Fruit fly (Drosophila melanogaster) whole organism, embryonic: ENCODE measurements around the gene Tsc1.

Experiments
- Antp ChIP-seq: fragments of 200-800 bp; sonication (Bioruptor generic); optimal IDR thresholded peaks from 3 replicates; lab custom pipeline; 2016; ENCODE audit warnings: missing biosample characterization, missing genetic modification characterization
- Blimp-1 ChIP-seq: fragments of 200-800 bp; sonication (Bioruptor generic); optimal IDR thresholded peaks from 3 replicates; lab custom pipeline; 2018; ENCODE audit warnings: missing biosample characterization, missing genetic modification characterization, mild to moderate bottlenecking, moderate library complexity, missing genetic modification reagents
- CG1024 ChIP-seq: fragments of 200-800 bp; sonication (Bioruptor generic); IDR thresholded peaks from 2 replicates; pipeline ENCODE4 v1.3.6; 2022; ENCODE audit warnings: missing biosample characterization, missing genetic modification characterization
- CG10543 ChIP-seq: fragments of 200-800 bp; sonication (Bioruptor generic); optimal IDR thresholded peaks from 3 replicates; lab custom pipeline; 2017; ENCODE audit warnings: missing biosample characterization, mild to moderate bottlenecking, missing genetic modification characterization, moderate library complexity
- CG10565 ChIP-seq: fragments of 200-800 bp; sonication (Bioruptor generic); optimal IDR thresholded peaks from 3 replicates; lab custom pipeline; 2016; ENCODE audit warnings: missing biosample characterization, mild to moderate bottlenecking, missing genetic modification characterization
- CG11695 ChIP-seq: fragments of 200-800 bp; sonication (Bioruptor generic); IDR thresholded peaks from 3 replicates; pipeline ENCODE4 v1.3.6; 2022; ENCODE audit warnings: missing biosample characterization, missing genetic modification characterization
- CG12155 ChIP-seq: fragments of 200-800 bp; sonication (Bioruptor generic); optimal IDR thresholded peaks from 3 replicates; lab custom pipeline; 2016; ENCODE audit warnings: missing biosample characterization, missing genetic modification characterization
- CG12299 ChIP-seq: fragments of 200-800 bp; sonication (Bioruptor generic); optimal IDR thresholded peaks from 2 replicates; lab custom pipeline; 2018; ENCODE audit warnings: missing biosample characterization, mild to moderate bottlenecking, missing genetic modification characterization
- CG14710 ChIP-seq: fragments of 200-800 bp; sonication (Bioruptor generic); optimal IDR thresholded peaks from 3 replicates; lab custom pipeline; 2019; ENCODE audit warnings: missing biosample characterization, mild to moderate bottlenecking, missing genetic modification characterization, moderate library complexity
- CG34224 ChIP-seq: fragments of 200-800 bp; sonication (Bioruptor generic); IDR thresholded peaks from 3 replicates; pipeline ENCODE4 v1.3.6; 2022; ENCODE audit warnings: missing biosample characterization, missing genetic modification characterization; ENCODE audit not compliant: partially characterized antibody
- CG3995 ChIP-seq: fragments of 200-800 bp; sonication (Bioruptor generic); optimal IDR thresholded peaks from 3 replicates; lab custom pipeline; 2016; ENCODE audit warnings: missing biosample characterization, missing genetic modification characterization
- CG42726 ChIP-seq: fragments of 200-800 bp; sonication (Bioruptor generic); IDR thresholded peaks from 2 replicates; pipeline ENCODE4 v1.3.6; 2022; ENCODE audit warnings: missing biosample characterization, missing genetic modification characterization; ENCODE audit not compliant: partially characterized antibody
- CG4424 ChIP-seq: fragments of 200-800 bp; sonication (Bioruptor generic); optimal IDR thresholded peaks from 3 replicates; lab custom pipeline; 2016; ENCODE audit warnings: missing biosample characterization, missing genetic modification characterization
- CG4617 ChIP-seq: fragments of 200-800 bp; sonication (Bioruptor generic); optimal IDR thresholded peaks from 3 replicates; lab custom pipeline; 2016; ENCODE audit warnings: missing biosample characterization, missing genetic modification characterization, borderline replicate concordance
- CG6813 ChIP-seq: fragments of 200-800 bp; sonication (Bioruptor generic); optimal IDR thresholded peaks from 2 replicates; lab custom pipeline; 2017; ENCODE audit warnings: missing biosample characterization, missing genetic modification characterization, mild to moderate bottlenecking, moderate library complexity, missing genetic modification reagents
- CG7372 ChIP-seq: fragments of 200-800 bp; sonication (Bioruptor generic); IDR thresholded peaks from 2 replicates; pipeline ENCODE4 v1.3.6; 2022; ENCODE audit warnings: missing biosample characterization, missing genetic modification characterization
- CG9727 ChIP-seq: fragments of 200-800 bp; sonication (Bioruptor generic); optimal IDR thresholded peaks from 3 replicates; lab custom pipeline; 2017; ENCODE audit warnings: missing biosample characterization, mild to moderate bottlenecking, missing genetic modification characterization
- Chrac-16 ChIP-seq: fragments of 200-800 bp; sonication (Bioruptor generic); optimal IDR thresholded peaks from 3 replicates; lab custom pipeline; 2016; ENCODE audit warnings: missing biosample characterization, missing genetic modification characterization
- CoRest ChIP-seq: fragments of 200-800 bp; sonication (Bioruptor generic); optimal IDR thresholded peaks from 3 replicates; lab custom pipeline; 2018; ENCODE audit warnings: missing biosample characterization, mild to moderate bottlenecking, missing genetic modification characterization, moderate library complexity
- Elba2 ChIP-seq: fragments of 200-800 bp; sonication (Bioruptor generic); optimal IDR thresholded peaks from 3 replicates; lab custom pipeline; 2016; ENCODE audit warnings: missing biosample characterization, missing genetic modification characterization
- Ets65A ChIP-seq: fragments of 200-800 bp; sonication (Bioruptor generic); peaks from one replicate; lab custom pipeline; 2016; ENCODE audit warnings: missing biosample characterization, missing genetic modification characterization
- HHEX ChIP-seq: fragments of 200-800 bp; sonication (Bioruptor generic); optimal IDR thresholded peaks from 3 replicates; lab custom pipeline; 2017; ENCODE audit warnings: missing biosample characterization, mild to moderate bottlenecking, missing genetic modification characterization, missing genetic modification reagents
- Hr51 ChIP-seq, 2 experiments: fragments of 200-800 bp; sonication (Bioruptor generic); optimal IDR thresholded peaks; 2 replicates in 1 of 2; 3 replicates in 1 of 2; lab custom pipeline; 2016 to 2018; ENCODE audit warnings: missing biosample characterization in 2 of 2, missing genetic modification characterization in 2 of 2, mild to moderate bottlenecking in 1 of 2, moderate library complexity in 1 of 2
- Hsf ChIP-seq: fragments of 200-800 bp; sonication (Bioruptor generic); optimal IDR thresholded peaks from 3 replicates; lab custom pipeline; 2016; ENCODE audit warnings: missing biosample characterization, missing genetic modification characterization
- Jarid2 ChIP-seq: fragments of 200-800 bp; sonication (Bioruptor generic); optimal IDR thresholded peaks from 3 replicates; lab custom pipeline; 2017; ENCODE audit warnings: mild to moderate bottlenecking, missing biosample characterization, missing genetic modification reagents, missing genetic modification characterization
- Mrtf ChIP-seq: fragments of 200-800 bp; sonication (Bioruptor generic); IDR thresholded peaks from 3 replicates; pipeline ENCODE4 v1.3.6; 2022; ENCODE audit warnings: missing biosample characterization, missing genetic modification characterization
- Side ChIP-seq: fragments of 200-800 bp; sonication (Bioruptor generic); optimal IDR thresholded peaks from 2 replicates; lab custom pipeline; 2016; ENCODE audit warnings: missing biosample characterization, missing genetic modification characterization
- az2 ChIP-seq: fragments of 200-800 bp; sonication (Bioruptor generic); optimal IDR thresholded peaks from 3 replicates; lab custom pipeline; 2016; ENCODE audit warnings: missing biosample characterization, missing genetic modification characterization
- danr ChIP-seq: fragments of 200-800 bp; sonication (Bioruptor generic); IDR thresholded peaks from 2 replicates; pipeline ENCODE4 v1.3.6; 2022; ENCODE audit warnings: missing biosample characterization, missing genetic modification characterization
- dysf ChIP-seq: fragments of 200-800 bp; sonication (Bioruptor generic); IDR thresholded peaks from 3 replicates; pipeline ENCODE4 v1.3.6; 2022; ENCODE audit warnings: missing biosample characterization, missing genetic modification characterization
- exex ChIP-seq: fragments of 200-800 bp; sonication (Bioruptor generic); optimal IDR thresholded peaks from 4 replicates; lab custom pipeline; 2018; ENCODE audit warnings: missing biosample characterization, mild to moderate bottlenecking, missing genetic modification characterization, moderate library complexity
- ftz-f1 ChIP-seq: fragments of 200-800 bp; sonication (Bioruptor generic); optimal IDR thresholded peaks from 2 replicates; lab custom pipeline; 2016; ENCODE audit warnings: missing biosample characterization, missing genetic modification characterization
- hb ChIP-seq: fragments of 200-800 bp; sonication (Bioruptor generic); IDR thresholded peaks from 3 replicates; pipeline ENCODE4 v1.3.6; 2022; ENCODE audit warnings: missing biosample characterization, missing genetic modification characterization; ENCODE audit not compliant: partially characterized antibody
- her ChIP-seq: fragments of 200-800 bp; sonication (Bioruptor generic); optimal IDR thresholded peaks from 2 replicates; lab custom pipeline; 2016; ENCODE audit warnings: missing biosample characterization, missing genetic modification characterization
- hkb ChIP-seq, 2 experiments: fragments of 200-800 bp in 1 of 2; fragments of >200 bp in 1 of 2; sonication (Bioruptor generic) in 1 of 2; IDR thresholded peaks in 1 of 2; optimal IDR thresholded peaks in 1 of 2; 2 replicates each; pipeline versions ENCODE4 v1.3.6 to Lab custom; 2017 to 2022; ENCODE audit warnings: missing biosample characterization in 1 of 2, missing genetic modification characterization in 1 of 2
- lola ChIP-seq, 3 experiments: fragments of >200 bp in 2 of 3; fragments of 200-800 bp in 1 of 3; sonication (Bioruptor generic) in 1 of 3; optimal IDR thresholded peaks; 2 replicates each; lab custom pipeline; 2017 to 2019; ENCODE audit warnings: missing biosample characterization in 3 of 3, missing genetic modification characterization in 3 of 3, mild to moderate bottlenecking in 1 of 3, moderate library complexity in 1 of 3
- mam ChIP-seq: fragments of 200-800 bp; sonication (Bioruptor generic); optimal IDR thresholded peaks from 3 replicates; lab custom pipeline; 2016; ENCODE audit warnings: missing biosample characterization, missing genetic modification characterization
- nmo ChIP-seq: fragments of 200-800 bp; sonication (Bioruptor generic); optimal IDR thresholded peaks from 2 replicates; lab custom pipeline; 2018; ENCODE audit warnings: missing biosample characterization, mild to moderate bottlenecking, missing genetic modification characterization, moderate library complexity
- nom ChIP-seq: fragments of 200-800 bp; sonication (Bioruptor generic); optimal IDR thresholded peaks from 2 replicates; lab custom pipeline; 2017; ENCODE audit warnings: missing biosample characterization, missing genetic modification characterization, mild to moderate bottlenecking, moderate library complexity, missing genetic modification reagents
- pnt ChIP-seq: fragments of 200-800 bp; sonication (Bioruptor generic); optimal IDR thresholded peaks from 3 replicates; lab custom pipeline; 2016; ENCODE audit warnings: missing biosample characterization, missing genetic modification characterization
- prd ChIP-seq, 3 experiments: fragments of >200 bp in 2 of 3; fragments of 200-800 bp in 1 of 3; sonication (Bioruptor generic) in 1 of 3; optimal IDR thresholded peaks in 2 of 3; IDR thresholded peaks in 1 of 3; 2 replicates in 2 of 3; 3 replicates in 1 of 3; pipeline versions ENCODE4 v1.3.6 to Lab custom; 2017 to 2022; ENCODE audit warnings: missing biosample characterization in 1 of 3, missing genetic modification characterization in 1 of 3
- pzg ChIP-seq: fragments of 200-800 bp; sonication (Bioruptor generic); optimal IDR thresholded peaks from 3 replicates; lab custom pipeline; 2018; ENCODE audit warnings: missing biosample characterization, mild to moderate bottlenecking, missing genetic modification characterization, moderate library complexity
- sens ChIP-seq: fragments of 200-800 bp; sonication (Bioruptor generic); peaks from one replicate; lab custom pipeline; 2016; ENCODE audit warnings: missing biosample characterization, missing genetic modification characterization
- shn ChIP-seq: fragments of 200-800 bp; sonication (Bioruptor generic); optimal IDR thresholded peaks from 3 replicates; lab custom pipeline; 2016; ENCODE audit warnings: missing biosample characterization, missing genetic modification characterization
- sim ChIP-seq: fragments of 200-800 bp; sonication (Bioruptor generic); IDR thresholded peaks from 2 replicates; pipeline ENCODE4 v1.3.6; 2022; ENCODE audit warnings: missing biosample characterization, missing genetic modification characterization
- sisA ChIP-seq: fragments of 200-800 bp; sonication (Bioruptor generic); IDR thresholded peaks from 2 replicates; pipeline ENCODE4 v1.3.6; 2022; ENCODE audit warnings: missing biosample characterization, missing genetic modification characterization
- sqz ChIP-seq: fragments of 200-800 bp; sonication (Bioruptor generic); optimal IDR thresholded peaks from 3 replicates; lab custom pipeline; 2018; ENCODE audit warnings: missing biosample characterization, mild to moderate bottlenecking, missing genetic modification characterization
- ssp ChIP-seq: fragments of 200-800 bp; sonication (Bioruptor generic); IDR thresholded peaks from 2 replicates; pipeline ENCODE4 v1.3.6; 2022; ENCODE audit warnings: missing biosample characterization, missing genetic modification characterization
- stc ChIP-seq: fragments of 200-800 bp; sonication (Bioruptor generic); IDR thresholded peaks from 2 replicates; pipeline ENCODE4 v1.3.6; 2022; ENCODE audit warnings: missing biosample characterization, missing genetic modification characterization
- usp ChIP-seq: fragments of >200 bp; optimal IDR thresholded peaks from 2 replicates; lab custom pipeline; 2017; ENCODE audit warnings: missing biosample characterization, missing genetic modification characterization

Gene Tsc1

dm6 chr3R:24148838-24149237 is 18.7 kb downstream of the Tsc1 start, which contains the start of gene Slimp (continued):
- TF ChIP-seq danr (no peak), HHEX (no peak), nmo (peak; percentile 25), CG1024 (no peak), CG4617 (GFP tag; lab: Kevin White, UChicago) (peak; percentile 11), CG12299 (no peak), CG34224 (no peak), prd (optimal IDR thresholded peaks at IDR 0.05; lab: Kevin White, UChicago) (no peak), prd (GFP tag; IDR thresholded peaks at IDR 0.05; lab: Robert Waterston, UW) (no peak), dysf (GFP tag; lab: Robert Waterston, UW) (no peak), lola (GFP tag; optimal IDR thresholded peaks at IDR 0.05; lab: Kevin White, UChicago) (peak in 1 of 3 experiments; percentile 31), CG6813 (GFP tag; lab: Kevin White, UChicago) (no peak), nom (GFP tag; lab: Kevin White, UChicago) (peak; percentile 10), mam (GFP tag; lab: Kevin White, UChicago) (no peak), stc (GFP tag; lab: Robert Waterston, UW) (no peak), Jarid2 (GFP tag; lab: Kevin White, UChicago) (no peak), hkb (optimal IDR thresholded peaks at IDR 0.05; lab: Kevin White, UChicago) (no peak), hkb (GFP tag; IDR thresholded peaks at IDR 0.05; lab: Robert Waterston, UW) (0 out of 2 replicates have a peak, but pooled peaks have one; percentile 28), sens (GFP tag; lab: Kevin White, UChicago) (peak; percentile 82), CG12155 (GFP tag; lab: Kevin White, UChicago) (peak; percentile 5), CG9727 (GFP tag; lab: Kevin White, UChicago) (no peak), pnt (GFP tag; lab: Kevin White, UChicago) (no peak), CG42726 (GFP tag; lab: Robert Waterston, UW) (no peak), Hsf (GFP tag; lab: Kevin White, UChicago) (peak; percentile 7), sisA (GFP tag; lab: Robert Waterston, UW) (no peak; the same call in 1 of the 2 replicates), Antp (GFP tag; lab: Kevin White, UChicago) (no peak), Ets65A (peak; percentile 78), sqz (GFP tag; lab: Kevin White, UChicago) (peak; percentile 69), CG10565 (no peak), CoRest (peak; percentile 8), Mrtf (GFP tag; lab: Robert Waterston, UW) (no peak), CG11695 (GFP tag; lab: Robert Waterston, UW) (0 out of 3 replicates have a peak, but pooled peaks have one; percentile 20), CG10543 (no peak), Hr51 (GFP tag; optimal IDR thresholded peaks at IDR 0.05; lab: Kevin White, UChicago) (peak in 1 of 2 experiments; percentile 26), CG7372 (GFP tag; lab: Robert Waterston, UW) (no peak), CG3995 (GFP tag; lab: Kevin White, UChicago) (no peak), her (GFP tag; lab: Kevin White, UChicago) (no peak), Blimp-1 (GFP tag; lab: Kevin White, UChicago) (peak; percentile 6), usp (GFP tag; lab: Kevin White, UChicago) (no peak), az2 (GFP tag; lab: Kevin White, UChicago) (peak; percentile 3), pzg (GFP tag; lab: Kevin White, UChicago) (peak; percentile 34), sim (no peak), ftz-f1 (GFP tag; lab: Kevin White, UChicago) (no peak), ssp (GFP tag; lab: Robert Waterston, UW) (0 out of 2 replicates have a peak, but pooled peaks have one; percentile 10), Chrac-16 (peak; percentile 17), CG4424 (GFP tag; lab: Kevin White, UChicago) (no peak), exex (tag; lab: Kevin White, UChicago) (no peak), shn (GFP tag; lab: Kevin White, UChicago) (no peak), Elba2 (GFP tag; lab: Kevin White, UChicago) (peak; percentile 45), CG14710 (peak; percentile 31), hb (GFP tag; lab: Robert Waterston, UW) (no peak), Side (GFP tag; lab: Kevin White, UChicago) (no peak)
